Fruit fly (Drosophila melanogaster): ENCODE results near the gene Ubc87F.

The Ubc87F gene

DNA sequence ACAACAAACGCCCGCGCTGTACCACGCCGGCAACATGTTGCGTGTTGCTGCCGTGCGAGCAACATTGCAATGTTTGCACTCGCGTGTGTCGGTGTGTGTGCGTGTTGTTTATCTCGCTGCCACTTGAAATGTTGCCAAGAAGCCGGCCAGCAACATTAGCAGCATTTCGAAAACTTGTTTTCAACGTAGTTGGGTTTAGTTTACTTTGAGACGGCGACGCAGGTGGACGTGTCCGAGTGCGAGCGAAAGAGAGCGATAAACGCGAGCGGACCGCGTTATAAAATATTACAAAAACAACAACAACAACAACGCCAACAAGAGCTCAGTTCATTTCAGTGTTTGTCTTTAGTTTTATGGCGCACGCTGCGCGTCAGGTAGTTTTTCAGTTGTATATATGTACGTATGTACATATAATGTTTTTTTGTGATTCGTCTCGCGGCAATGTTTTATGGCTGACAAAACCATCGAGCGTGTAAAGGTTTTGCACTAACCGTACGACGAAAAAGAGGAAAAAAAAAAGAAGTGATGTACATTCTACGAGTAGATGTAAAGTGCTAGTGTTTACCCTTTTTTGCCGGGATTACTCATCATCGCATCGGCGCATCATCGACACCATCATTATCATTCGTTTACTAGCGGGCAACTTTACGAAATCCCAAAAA lies 2.8 kb downstream of the Ubc87F start, which contains the start of gene kmr (continued):
- TF ChIP-seq pfk (GFP tag; optimal IDR thresholded peaks at IDR 0.05) = no peak
- TF ChIP-seq CG2889 (GFP tag; IDR thresholded peaks at IDR 0.05) = no peak
- peak; percentile 72 for TF ChIP-seq pros (GFP tag; optimal IDR thresholded peaks at IDR 0.05)
- TF ChIP-seq phol (tag; optimal IDR thresholded peaks at IDR 0.05) = no peak
- no peak; the same call in 1 of the 2 replicates for TF ChIP-seq CG14441 (GFP tag; IDR thresholded peaks at IDR 0.05)
- peak; percentile 15 for TF ChIP-seq CG12391 (tag; optimal IDR thresholded peaks at IDR 0.05)
- TF ChIP-seq CG8359 (GFP tag; optimal IDR thresholded peaks at IDR 0.05; ENCODE audit: borderline replicate concordance) = peak; percentile 22
- TF ChIP-seq Ptx1 (GFP tag; IDR thresholded peaks at IDR 0.05) = no peak
- peak; percentile 12 for TF ChIP-seq CG6765 (GFP tag; optimal IDR thresholded peaks at IDR 0.05)
- TF ChIP-seq stc (GFP tag; IDR thresholded peaks at IDR 0.05) = peak; percentile 60; the same call in 1 of the 2 replicates
- TF ChIP-seq Rfx (GFP tag; IDR thresholded peaks at IDR 0.05) = no peak; the same call in 1 of the 2 replicates
- TF ChIP-seq CkIIα-i1 (GFP tag; IDR thresholded peaks at IDR 0.05) = no peak
- TF ChIP-seq CG6683 (GFP tag; optimal IDR thresholded peaks at IDR 0.05) = no peak
- peak; percentile 65; the same call in 1 of the 2 replicates for TF ChIP-seq vvl (GFP tag; IDR thresholded peaks at IDR 0.05)
- TF ChIP-seq CG42726 (GFP tag; IDR thresholded peaks at IDR 0.05; ENCODE audit: partially characterized antibody) = peak; percentile 54; the same call in 1 of the 2 replicates
- no peak for TF ChIP-seq cato (GFP tag; optimal IDR thresholded peaks at IDR 0.05; ENCODE audit: borderline replicate concordance)
- TF ChIP-seq Fer3 (tag; optimal IDR thresholded peaks at IDR 0.05) = peak; percentile 31
- no peak for TF ChIP-seq kay (GFP tag; optimal IDR thresholded peaks at IDR 0.05)
- TF ChIP-seq odd (GFP tag; optimal IDR thresholded peaks at IDR 0.05) = peak; percentile 50
- TF ChIP-seq toy (GFP tag; IDR thresholded peaks at IDR 0.05) = no peak
- no peak for TF ChIP-seq HmgD (GFP tag; optimal IDR thresholded peaks at IDR 0.05)
- peak; percentile 41; the same call in 1 of the 2 replicates for TF ChIP-seq HLH3B (GFP tag; IDR thresholded peaks at IDR 0.05)
- TF ChIP-seq otp (GFP tag; IDR thresholded peaks at IDR 0.05) = no peak
- peak; percentile 34; the same call in 1 of the 2 replicates for TF ChIP-seq CG31441 (GFP tag; IDR thresholded peaks at IDR 0.05)
- no peak for TF ChIP-seq D19B (GFP tag; optimal IDR thresholded peaks at IDR 0.05)
- peak; percentile 41 for TF ChIP-seq PHDP (tag; optimal IDR thresholded peaks at IDR 0.05)
- TF ChIP-seq CG32767 (GFP tag; IDR thresholded peaks at IDR 0.05) = no peak
- peak; percentile 32 for TF ChIP-seq CG10267 (tag; optimal IDR thresholded peaks at IDR 0.05)
- TF ChIP-seq ind (GFP tag; optimal IDR thresholded peaks at IDR 0.05) = no peak
- no peak for TF ChIP-seq CG9932 (GFP tag; IDR thresholded peaks at IDR 0.05)
- TF ChIP-seq CG18011 (GFP tag; optimal IDR thresholded peaks at IDR 0.05) = no peak
- TF ChIP-seq jigr1 (GFP tag; IDR thresholded peaks at IDR 0.05) = no peak
- no peak for TF ChIP-seq Hr78 (GFP tag; optimal IDR thresholded peaks at IDR 0.05)
- no peak for TF ChIP-seq CG33557 (GFP tag; optimal IDR thresholded peaks at IDR 0.05)
- peak; percentile 21 for TF ChIP-seq Vsx1 (GFP tag; optimal IDR thresholded peaks at IDR 0.05)
- TF ChIP-seq stwl (tag; optimal IDR thresholded peaks at IDR 0.05) = peak; percentile 8
- peak; percentile 28 for TF ChIP-seq eyg (GFP tag; optimal IDR thresholded peaks at IDR 0.05)
- no peak for TF ChIP-seq CG18262 (tag; optimal IDR thresholded peaks at IDR 0.05)
- TF ChIP-seq Poxn (GFP tag; IDR thresholded peaks at IDR 0.05) = no peak
- no peak for TF ChIP-seq HLH54F (GFP tag; optimal IDR thresholded peaks at IDR 0.05)
- TF ChIP-seq Nf-YA (GFP tag; IDR thresholded peaks at IDR 0.05) = no peak
- TF ChIP-seq CG12942 (GFP tag; optimal IDR thresholded peaks at IDR 0.05) = no peak
- TF ChIP-seq CG10147 (GFP tag; optimal IDR thresholded peaks at IDR 0.05) = no peak
- TF ChIP-seq CG10959 (GFP tag; IDR thresholded peaks at IDR 0.05) = no peak
- peak; percentile 21 for TF ChIP-seq CG17385 (GFP tag; optimal IDR thresholded peaks at IDR 0.05)
- TF ChIP-seq btn (GFP tag; optimal IDR thresholded peaks at IDR 0.05) = no peak
- TF ChIP-seq ems (GFP tag; optimal IDR thresholded peaks at IDR 0.05) = no peak
- peak; percentile 56 for TF ChIP-seq CG12299 (tag; optimal IDR thresholded peaks at IDR 0.05)
- no peak for TF ChIP-seq CG8944 (GFP tag; optimal IDR thresholded peaks at IDR 0.05)
- no peak for TF ChIP-seq Sox100B (GFP tag; optimal IDR thresholded peaks at IDR 0.05)

Data from whole organism, embryonic.